Worm (Caenorhabditis elegans): ENCODE data around the gene sax-2.

sax-2 gene

DNA sequence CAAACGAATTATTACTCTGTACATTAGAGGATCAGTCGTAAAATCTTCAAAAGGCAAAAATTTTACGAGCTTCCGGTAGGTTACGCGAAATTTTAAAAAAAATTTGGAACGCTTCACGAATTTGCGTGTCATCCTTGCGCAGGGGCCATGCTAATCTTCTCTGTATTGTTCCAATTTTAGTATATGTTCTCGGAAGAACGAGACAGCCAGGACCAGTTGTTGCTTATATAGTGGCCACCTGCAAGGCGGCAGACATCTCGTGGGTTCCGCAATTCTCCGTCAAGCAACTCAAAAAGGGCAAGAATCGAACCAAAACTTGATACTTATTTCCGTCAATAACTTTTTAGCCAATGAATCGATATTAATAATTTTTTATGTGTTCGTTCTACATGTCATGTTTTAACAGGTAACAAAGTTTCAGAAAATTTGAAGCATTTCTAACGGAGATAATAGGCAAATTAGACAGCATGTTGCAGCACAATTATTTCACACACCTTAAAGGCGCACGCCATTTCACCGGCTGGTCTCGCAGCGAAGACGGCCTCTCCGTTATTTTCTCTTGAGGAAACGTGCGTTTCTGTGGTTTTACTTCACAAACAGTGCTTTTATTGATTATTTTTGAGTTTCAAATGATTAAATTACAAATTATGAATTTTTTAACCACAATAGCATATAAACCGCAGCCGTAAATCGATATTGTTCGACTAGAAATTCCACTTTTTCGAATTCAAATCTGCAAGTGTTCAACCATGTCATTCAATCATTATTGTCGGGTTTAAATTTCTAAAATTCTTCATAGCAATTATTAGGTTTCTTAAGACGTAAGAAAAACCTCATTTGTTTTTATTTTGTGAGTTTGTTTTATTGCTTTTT lies 28.6 kb upstream of the sax-2 start (continued):
- TF ChIP-seq efl-3 (GFP tag; optimal IDR thresholded peaks at IDR 0.05) (peak; percentile 64), fkh-4 (tag; optimal IDR thresholded peaks at IDR 0.05; ENCODE audit: borderline replicate concordance) (peak; percentile 43), nhr-71 (tag; optimal IDR thresholded peaks at IDR 0.05) (peak; percentile 94), nhr-90 (tag; optimal IDR thresholded peaks at IDR 0.05; ENCODE audit: poor library complexity) (peak; percentile 92), efl-1 (optimal IDR thresholded peaks at IDR 0.05) (peak; percentile 65 to 79), efl-1 (GFP tag; optimal IDR thresholded peaks at IDR 0.05 in 1 of 2) (peak; percentile 43 to 97), nhr-19 (GFP tag; conservative IDR thresholded peaks at IDR 0.05) (peak; percentile 93), aly-2 (tag; optimal IDR thresholded peaks at IDR 0.05) (peak; percentile 49)

DNA sequence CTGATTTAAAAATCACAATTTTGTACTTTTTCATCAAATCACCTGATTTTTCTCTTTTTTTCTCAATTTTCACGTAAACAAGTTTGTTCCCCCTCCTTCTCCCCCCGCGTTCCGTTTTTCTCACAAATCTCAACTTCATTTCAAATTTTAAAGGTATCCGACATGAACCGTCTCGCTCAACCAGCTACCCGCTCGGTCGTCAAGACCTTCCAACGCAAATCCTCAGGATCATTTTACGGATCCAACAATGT lies 28.0 kb upstream of the sax-2 start, which contains the start of gene cox-6A:
Gene cox-6A, plus strand, starts transcription at position 152 of the 251 bp plus-strand sequence.
- TF ChIP-seq nhr-84 (tag; optimal IDR thresholded peaks at IDR 0.05) = no peak
- no peak for TF ChIP-seq ztf-4 (tag; optimal IDR thresholded peaks at IDR 0.05)
- no peak for TF ChIP-seq zag-1 (tag; optimal IDR thresholded peaks at IDR 0.05)
- no peak for TF ChIP-seq aly-2 (tag; optimal IDR thresholded peaks at IDR 0.05)
- no peak for TF ChIP-seq irx-1 (tag; optimal IDR thresholded peaks at IDR 0.05)
- TF ChIP-seq pax-3 (tag; optimal IDR thresholded peaks at IDR 0.05) = no peak
- TF ChIP-seq nhr-11 (tag; optimal IDR thresholded peaks at IDR 0.05) = no peak
- TF ChIP-seq elt-2 (tag; optimal IDR thresholded peaks at IDR 0.05) = no peak
- TF ChIP-seq ets-5 (GFP tag; IDR thresholded peaks at IDR 0.05) = no peak
- no peak for TF ChIP-seq hlh-4 (tag; optimal IDR thresholded peaks at IDR 0.05)
- no peak for TF ChIP-seq snpc-4 (tag; optimal IDR thresholded peaks at IDR 0.05)
- TF ChIP-seq vab-15 (tag; optimal IDR thresholded peaks at IDR 0.05) = no peak
- TF ChIP-seq fkh-8 (tag; optimal IDR thresholded peaks at IDR 0.05) = no peak
- no peak for TF ChIP-seq nhr-19 (GFP tag; conservative IDR thresholded peaks at IDR 0.05)
- no peak for TF ChIP-seq egl-27 (tag; optimal IDR thresholded peaks at IDR 0.05)

DNA sequence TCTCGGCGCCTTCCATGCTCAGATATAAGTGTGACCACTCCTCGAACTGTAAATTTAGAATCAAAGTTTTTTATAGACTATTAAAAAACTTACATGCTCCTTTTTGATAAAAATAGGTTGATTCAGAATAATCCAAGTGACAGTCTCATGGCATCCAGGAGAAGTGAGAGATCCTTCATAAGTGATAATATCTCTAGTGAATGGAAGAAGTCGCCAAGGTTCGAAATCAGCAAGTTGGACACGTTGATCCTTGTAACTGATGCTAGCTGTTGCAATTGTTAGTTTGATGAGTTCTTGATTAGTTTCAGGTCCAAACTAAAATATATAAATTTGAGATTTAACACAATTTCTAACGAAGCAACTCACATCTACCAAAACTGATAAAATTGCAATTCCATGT lies 26.2 kb upstream of the sax-2 start:
- no peak for TF ChIP-seq fkh-4 (tag; optimal IDR thresholded peaks at IDR 0.05; ENCODE audit: borderline replicate concordance)
- no peak for TF ChIP-seq sox-4 (tag; optimal IDR thresholded peaks at IDR 0.05)
- TF ChIP-seq ama-1 (optimal IDR thresholded peaks at IDR 0.05) = no peak
- TF ChIP-seq nhr-85 (tag) = peak; percentile 44
- TF ChIP-seq efl-1 (optimal IDR thresholded peaks at IDR 0.05) = no peak
- TF ChIP-seq efl-1 (GFP tag; optimal IDR thresholded peaks at IDR 0.05 in 1 of 2) = peak in 1 of 2 experiments; percentile 42

DNA sequence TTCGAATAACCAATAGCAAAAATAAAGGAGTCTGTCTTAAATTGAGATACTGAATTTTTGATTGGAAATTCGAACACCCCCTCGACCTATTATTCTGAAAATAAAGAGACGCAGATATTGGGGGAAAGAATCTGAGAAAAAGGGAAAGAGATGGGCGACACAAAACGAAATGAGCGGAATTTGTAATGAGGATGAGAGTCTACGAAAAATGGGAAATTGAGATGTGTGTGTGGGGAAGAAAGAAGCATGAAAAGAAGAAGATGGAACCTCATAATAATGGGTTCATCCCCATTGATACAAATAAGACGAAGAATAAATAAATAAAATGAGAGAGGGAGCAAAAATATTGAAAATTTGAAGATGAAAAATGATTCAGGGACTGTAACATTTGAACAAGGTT lies 24.0 kb upstream of the sax-2 start, which contains the start of gene cah-1:
Gene cah-1, minus strand, starts transcription at position 101 of the 400 bp plus-strand sequence.
- TF ChIP-seq ceh-90 (tag; optimal IDR thresholded peaks at IDR 0.05) = no peak
- TF ChIP-seq ces-1 (GFP tag; optimal IDR thresholded peaks at IDR 0.05) = no peak
- no peak for TF ChIP-seq fkh-4 (tag; optimal IDR thresholded peaks at IDR 0.05; ENCODE audit: borderline replicate concordance)
- no peak for TF ChIP-seq efl-1 (optimal IDR thresholded peaks at IDR 0.05)
- peak in 1 of 2 experiments; percentile 19 for TF ChIP-seq efl-1 (GFP tag; optimal IDR thresholded peaks at IDR 0.05 in 1 of 2)
- TF ChIP-seq unc-86 (tag; optimal IDR thresholded peaks at IDR 0.05) = peak; percentile 15
- TF ChIP-seq lin-14 (GFP tag; optimal IDR thresholded peaks at IDR 0.05) = peak; percentile 11
- no peak for TF ChIP-seq efl-3 (GFP tag; optimal IDR thresholded peaks at IDR 0.05)
- TF ChIP-seq elt-2 (tag; optimal IDR thresholded peaks at IDR 0.05) = no peak

DNA sequence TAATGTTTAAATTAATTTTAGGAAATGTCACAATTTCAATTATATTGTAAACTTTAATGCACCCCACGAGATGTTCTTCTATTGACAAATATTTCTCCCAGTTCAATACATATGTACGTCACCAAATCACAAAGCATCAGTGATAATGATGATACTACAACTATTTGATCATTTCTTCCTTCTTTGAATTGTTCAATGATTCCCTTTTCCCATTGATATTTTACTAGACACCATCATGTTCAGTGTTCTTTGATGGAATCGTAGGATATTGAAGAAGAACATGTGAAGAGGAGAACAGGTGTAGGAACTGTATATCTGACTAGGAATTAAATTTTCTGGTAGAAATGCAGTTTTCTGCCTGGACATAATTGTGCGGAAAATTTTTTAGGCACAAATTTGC lies 20.0 kb upstream of the sax-2 start:
- TF ChIP-seq efl-1 (optimal IDR thresholded peaks at IDR 0.05) (no peak), efl-1 (GFP tag; optimal IDR thresholded peaks at IDR 0.05 in 1 of 2) (peak in 1 of 2 experiments; percentile 44), nhr-11 (tag; optimal IDR thresholded peaks at IDR 0.05) (no peak), aha-1 (tag; optimal IDR thresholded peaks at IDR 0.05) (no peak), snu-23 (GFP tag; optimal IDR thresholded peaks at IDR 0.05) (peak; percentile 15), ceh-88 (GFP tag; IDR thresholded peaks at IDR 0.05) (no peak), ces-1 (GFP tag; optimal IDR thresholded peaks at IDR 0.05) (no peak), unc-98 (GFP tag; IDR thresholded peaks at IDR 0.05) (no peak), xbp-1 (tag; optimal IDR thresholded peaks at IDR 0.05) (no peak), snpc-4 (tag; optimal IDR thresholded peaks at IDR 0.05) (no peak), sptf-1 (tag; optimal IDR thresholded peaks at IDR 0.05) (no peak), fos-1 (tag; optimal IDR thresholded peaks at IDR 0.05) (no peak), nhr-28 (tag; optimal IDR thresholded peaks at IDR 0.05) (no peak), C04F5.9 (tag; optimal IDR thresholded peaks at IDR 0.05) (no peak), pqm-1 (tag; optimal IDR thresholded peaks at IDR 0.05) (no peak), alr-1 (tag; optimal IDR thresholded peaks at IDR 0.05; ENCODE audit: borderline replicate concordance) (no peak), lin-13 (GFP tag; optimal IDR thresholded peaks at IDR 0.05) (no peak), mdl-1 (tag; optimal IDR thresholded peaks at IDR 0.05) (no peak), nhr-20 (tag; optimal IDR thresholded peaks at IDR 0.05) (peak; percentile 32), skn-1 (tag; optimal IDR thresholded peaks at IDR 0.05) (no peak), mef-2 (tag; optimal IDR thresholded peaks at IDR 0.05) (no peak), lin-15B (tag; optimal IDR thresholded peaks at IDR 0.05) (no peak), egl-27 (tag; optimal IDR thresholded peaks at IDR 0.05) (no peak)

All from whole organism, L1 larva.